Worm (Caenorhabditis elegans): ENCODE data around the gene Y39A1A.3.

Gene Y39A1A.3

DNA sequence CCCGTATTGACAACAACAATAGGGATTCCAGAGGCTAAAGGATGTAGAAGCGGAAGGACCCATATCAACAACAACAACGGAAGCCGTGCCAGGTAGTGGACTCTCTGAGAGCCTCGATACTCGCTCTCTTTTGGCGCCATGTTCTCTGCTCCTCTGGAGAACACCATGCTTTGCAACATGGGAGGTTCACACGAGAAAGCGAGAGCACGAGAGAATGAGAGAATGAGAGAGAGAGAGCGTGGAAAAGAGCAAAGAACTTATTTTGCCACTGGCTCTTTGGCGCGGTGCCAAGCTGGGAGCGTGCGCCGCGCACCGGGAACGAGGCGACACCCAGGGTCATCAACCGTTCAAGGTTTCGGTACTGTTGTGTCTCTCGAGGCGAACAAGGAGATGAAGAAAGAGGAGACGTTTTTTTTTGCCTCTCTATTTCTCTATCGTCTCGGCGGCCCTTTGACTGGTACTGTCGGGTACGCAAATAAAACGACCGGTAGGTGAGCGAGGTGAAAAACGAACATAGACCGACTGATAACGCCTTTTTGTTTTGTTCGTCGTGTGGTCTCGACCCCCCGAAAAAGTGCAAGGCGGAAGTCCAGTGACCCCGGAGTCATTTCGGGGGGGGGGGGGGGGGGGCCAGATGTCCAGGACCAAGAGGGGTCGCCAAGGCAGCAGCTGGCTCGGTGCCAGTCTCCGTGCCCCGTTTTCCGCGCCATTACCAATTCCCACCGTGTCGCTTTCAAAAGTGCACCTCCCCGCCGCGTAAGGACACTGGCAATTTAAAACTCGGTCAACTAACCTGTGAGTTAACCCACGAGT, 36.5 kb upstream of the Y39A1A.3 start, which contains the start of gene Y39A1A.10:
Y39A1A.10 (plus strand) TSS at position 139 of the 813 bp plus-strand sequence.
- TF ChIP-seq sptf-1 (tag; optimal IDR thresholded peaks at IDR 0.05), result peak; percentile 25
- peak; percentile 25 for TF ChIP-seq mls-2 (tag; optimal IDR thresholded peaks at IDR 0.05)
- TF ChIP-seq tbx-8 (GFP tag; optimal IDR thresholded peaks at IDR 0.05), result no peak

DNA sequence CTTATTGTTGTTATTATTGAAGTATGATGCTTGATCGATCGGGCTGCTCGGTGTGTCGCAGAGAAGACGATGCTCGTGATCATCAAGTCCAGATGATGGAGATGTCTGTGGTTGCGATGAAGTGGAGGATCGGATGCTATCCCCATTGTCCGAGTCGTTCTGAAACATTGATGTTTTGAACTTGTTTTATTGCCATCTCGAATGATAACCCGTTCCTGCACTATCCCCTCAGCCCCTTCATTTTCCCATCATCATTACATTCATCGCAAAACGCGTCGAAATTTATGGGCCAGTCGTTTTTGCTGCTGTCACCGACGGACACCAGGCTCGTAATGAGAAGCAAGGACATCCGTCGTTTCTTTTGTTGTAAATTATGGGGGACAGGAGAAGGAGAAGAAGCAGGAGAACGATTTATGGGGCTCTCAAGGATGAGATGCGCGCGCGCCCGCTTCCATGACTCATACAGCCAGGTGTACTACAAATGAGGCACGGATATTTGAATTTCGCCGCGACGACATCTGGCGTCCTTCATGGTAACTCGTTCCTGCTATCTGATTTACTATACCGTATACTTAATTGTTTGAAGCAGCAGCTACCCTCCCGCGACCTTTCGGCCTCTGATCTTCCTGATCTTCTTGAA, 35.7 kb upstream of the Y39A1A.3 start:
- TF ChIP-seq nhr-76 (tag; optimal IDR thresholded peaks at IDR 0.05) (no peak), elt-3 (tag; optimal IDR thresholded peaks at IDR 0.05) (no peak), ces-1 (GFP tag; optimal IDR thresholded peaks at IDR 0.05) (no peak), zip-8 (tag; optimal IDR thresholded peaks at IDR 0.05) (no peak)

DNA sequence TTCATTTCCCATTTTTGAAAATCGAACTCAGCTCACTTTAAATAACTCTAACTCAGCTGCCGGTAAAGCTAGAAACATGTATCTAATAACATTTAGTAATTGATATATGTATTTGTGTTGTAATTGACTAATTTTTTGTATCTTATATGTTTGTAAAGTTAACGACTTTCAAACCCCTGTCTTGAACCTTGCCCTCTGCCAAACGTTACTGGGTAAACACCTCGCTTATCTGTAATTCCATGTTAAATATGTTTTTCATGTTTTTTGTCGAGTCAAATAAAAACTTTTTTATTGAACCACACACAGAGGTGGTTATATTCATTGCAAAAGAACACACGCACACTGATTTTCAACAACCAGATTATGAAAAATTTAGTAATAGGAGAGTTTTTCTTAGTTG, 33.5 kb upstream of the Y39A1A.3 start:
- TF ChIP-seq mls-2 (tag; optimal IDR thresholded peaks at IDR 0.05) (no peak), ztf-11 (tag; optimal IDR thresholded peaks at IDR 0.05) (no peak), nhr-76 (tag; optimal IDR thresholded peaks at IDR 0.05) (no peak), unc-62 (GFP tag; optimal IDR thresholded peaks at IDR 0.05) (no peak), lin-13 (tag; optimal IDR thresholded peaks at IDR 0.05) (no peak), flh-1 (GFP tag; optimal IDR thresholded peaks at IDR 0.05) (no peak), elt-1 (tag; optimal IDR thresholded peaks at IDR 0.05; ENCODE audit: borderline replicate concordance, insufficient read depth) (no peak), drap-1 (GFP tag; optimal IDR thresholded peaks at IDR 0.05) (no peak), sem-2 (GFP tag; optimal IDR thresholded peaks at IDR 0.05) (no peak), ceh-83 (GFP tag; optimal IDR thresholded peaks at IDR 0.05) (no peak), unc-39 (tag; optimal IDR thresholded peaks at IDR 0.05) (no peak), ceh-43 (GFP tag; optimal IDR thresholded peaks at IDR 0.05) (no peak), lin-32 (GFP tag; optimal IDR thresholded peaks at IDR 0.05) (no peak), zip-8 (tag; optimal IDR thresholded peaks at IDR 0.05) (no peak), unc-120 (tag; optimal IDR thresholded peaks at IDR 0.05; ENCODE audit: poor library complexity, severe bottlenecking) (no peak), M03D4.4 (tag; optimal IDR thresholded peaks at IDR 0.05) (no peak), blmp-1 (tag; optimal IDR thresholded peaks at IDR 0.05) (no peak), nhr-237 (tag; optimal IDR thresholded peaks at IDR 0.05) (no peak), ceh-39 (tag; optimal IDR thresholded peaks at IDR 0.05) (no peak)

DNA sequence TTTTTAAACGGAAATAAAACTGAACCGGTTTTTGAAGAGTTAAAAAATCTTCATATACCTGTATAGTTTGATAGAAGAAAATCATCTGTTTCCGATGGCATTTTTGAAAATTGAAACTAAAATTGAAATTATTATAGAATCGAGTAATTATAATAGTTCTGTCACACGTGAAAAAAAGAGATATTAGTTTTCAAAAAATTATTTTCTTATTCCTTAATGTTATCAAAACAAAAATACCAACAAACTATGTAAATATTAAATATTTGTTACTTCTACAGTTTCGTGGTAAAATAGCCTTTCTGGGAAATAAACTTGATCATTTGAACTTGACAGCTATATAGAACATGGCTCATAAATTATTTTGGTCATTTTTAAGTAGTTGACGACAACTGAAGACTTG, 32.8 kb upstream of the Y39A1A.3 start, which contains the start of gene swt-4:
swt-4 (minus strand) TSS at position 101 of the 400 bp plus-strand sequence.
- TF ChIP-seq ceh-83 (GFP tag; optimal IDR thresholded peaks at IDR 0.05) (no peak), ztf-11 (tag; optimal IDR thresholded peaks at IDR 0.05) (no peak), unc-62 (GFP tag; optimal IDR thresholded peaks at IDR 0.05) (no peak), sem-2 (GFP tag; optimal IDR thresholded peaks at IDR 0.05) (no peak), pha-4 (tag; optimal IDR thresholded peaks at IDR 0.05) (no peak), unc-120 (tag; optimal IDR thresholded peaks at IDR 0.05; ENCODE audit: poor library complexity, severe bottlenecking) (no peak)

DNA sequence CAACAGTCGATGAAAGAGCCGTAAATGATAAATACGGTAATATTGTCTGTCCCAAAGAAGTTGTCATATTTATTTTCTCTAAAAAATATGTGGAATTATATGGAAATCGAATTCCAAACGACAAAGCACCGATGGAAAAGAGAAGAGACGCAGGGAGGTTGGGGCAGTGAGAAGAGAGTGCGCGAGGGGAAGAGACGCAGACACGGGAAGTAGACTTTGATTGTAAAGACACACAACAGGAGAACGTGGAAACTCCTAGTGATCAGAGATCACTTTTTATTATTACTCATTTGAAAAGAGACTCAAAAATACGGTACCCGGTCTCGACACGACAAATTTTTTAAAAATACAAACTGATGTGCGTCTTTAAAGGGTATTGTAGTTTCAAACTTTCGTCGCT, 32.1 kb upstream of the Y39A1A.3 start:
- TF ChIP-seq ces-1 (GFP tag; optimal IDR thresholded peaks at IDR 0.05), result peak; percentile 39
- TF ChIP-seq hlh-1 (tag; optimal IDR thresholded peaks at IDR 0.05), result peak; percentile 14
- no peak for TF ChIP-seq unc-120 (tag; optimal IDR thresholded peaks at IDR 0.05; ENCODE audit: poor library complexity, severe bottlenecking)
- no peak for TF ChIP-seq mls-2 (tag; optimal IDR thresholded peaks at IDR 0.05)
- no peak for TF ChIP-seq ztf-11 (tag; optimal IDR thresholded peaks at IDR 0.05)

DNA sequence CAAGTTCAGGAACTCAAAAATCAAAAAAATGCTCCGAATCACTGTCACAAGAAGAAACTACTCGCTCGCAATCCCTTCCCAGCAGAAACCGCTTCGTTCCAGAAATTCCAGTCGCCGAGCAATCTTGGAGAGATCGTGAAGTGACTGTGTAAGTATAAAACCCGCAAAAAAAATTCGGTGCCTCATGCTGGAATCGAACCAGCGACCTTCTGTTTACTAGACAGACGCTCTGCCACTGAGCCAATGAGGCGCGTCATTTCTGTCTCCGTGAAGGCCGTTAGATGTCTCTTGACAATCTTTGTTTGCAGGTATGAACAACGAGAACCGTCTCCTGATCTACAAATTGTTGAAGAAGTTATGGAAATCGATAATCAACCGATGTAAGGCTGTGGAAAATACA, 28.3 kb upstream of the Y39A1A.3 start:
- peak; percentile 49 for TF ChIP-seq tbx-8 (GFP tag; optimal IDR thresholded peaks at IDR 0.05)
- no peak for TF ChIP-seq ceh-39 (tag; optimal IDR thresholded peaks at IDR 0.05)
- peak; percentile 35 for TF ChIP-seq lin-13 (tag; optimal IDR thresholded peaks at IDR 0.05)
- TF ChIP-seq unc-120 (tag; optimal IDR thresholded peaks at IDR 0.05; ENCODE audit: poor library complexity, severe bottlenecking), result peak; percentile 53
- TF ChIP-seq M03D4.4 (tag; optimal IDR thresholded peaks at IDR 0.05), result peak; percentile 86
- peak; percentile 33 for TF ChIP-seq flh-1 (GFP tag; optimal IDR thresholded peaks at IDR 0.05)
- peak; percentile 82 for TF ChIP-seq cnd-1 (tag; optimal IDR thresholded peaks at IDR 0.05)
- no peak for TF ChIP-seq lsy-2 (tag; optimal IDR thresholded peaks at IDR 0.05)
- peak; percentile 81 for TF ChIP-seq drap-1 (GFP tag; optimal IDR thresholded peaks at IDR 0.05)
- TF ChIP-seq nhr-12 (tag; optimal IDR thresholded peaks at IDR 0.05), result no peak
- no peak for TF ChIP-seq unc-62 (GFP tag; optimal IDR thresholded peaks at IDR 0.05)
- TF ChIP-seq nhr-2 (tag; optimal IDR thresholded peaks at IDR 0.05), result no peak
- TF ChIP-seq nhr-237 (tag; optimal IDR thresholded peaks at IDR 0.05), result no peak
- TF ChIP-seq snpc-4 (tag; optimal IDR thresholded peaks at IDR 0.05), result no peak
- TF ChIP-seq nhr-76 (tag; optimal IDR thresholded peaks at IDR 0.05), result no peak
- TF ChIP-seq elt-1 (tag; optimal IDR thresholded peaks at IDR 0.05; ENCODE audit: borderline replicate concordance, insufficient read depth), result no peak
- TF ChIP-seq ceh-43 (GFP tag; optimal IDR thresholded peaks at IDR 0.05), result peak; percentile 60
- peak; percentile 74 for TF ChIP-seq ceh-83 (GFP tag; optimal IDR thresholded peaks at IDR 0.05)
- no peak for TF ChIP-seq mab-5 (tag; optimal IDR thresholded peaks at IDR 0.05)
- TF ChIP-seq ztf-11 (tag; optimal IDR thresholded peaks at IDR 0.05), result peak; percentile 41
- no peak for TF ChIP-seq blmp-1 (tag; optimal IDR thresholded peaks at IDR 0.05)
- peak; percentile 38 for TF ChIP-seq hlh-1 (tag; optimal IDR thresholded peaks at IDR 0.05)
- TF ChIP-seq ham-2 (GFP tag; optimal IDR thresholded peaks at IDR 0.05), result peak; percentile 54
- peak; percentile 50 for TF ChIP-seq bed-3 (GFP tag; optimal IDR thresholded peaks at IDR 0.05)
- TF ChIP-seq mep-1 (tag; optimal IDR thresholded peaks at IDR 0.05), result no peak
- TF ChIP-seq elt-3 (tag; optimal IDR thresholded peaks at IDR 0.05), result no peak
- peak; percentile 90 for TF ChIP-seq sptf-1 (tag; optimal IDR thresholded peaks at IDR 0.05)
- peak; percentile 80 for TF ChIP-seq sem-2 (GFP tag; optimal IDR thresholded peaks at IDR 0.05)
